Worm (Caenorhabditis elegans): ENCODE data around the gene him-8.

The him-8 gene

DNA sequence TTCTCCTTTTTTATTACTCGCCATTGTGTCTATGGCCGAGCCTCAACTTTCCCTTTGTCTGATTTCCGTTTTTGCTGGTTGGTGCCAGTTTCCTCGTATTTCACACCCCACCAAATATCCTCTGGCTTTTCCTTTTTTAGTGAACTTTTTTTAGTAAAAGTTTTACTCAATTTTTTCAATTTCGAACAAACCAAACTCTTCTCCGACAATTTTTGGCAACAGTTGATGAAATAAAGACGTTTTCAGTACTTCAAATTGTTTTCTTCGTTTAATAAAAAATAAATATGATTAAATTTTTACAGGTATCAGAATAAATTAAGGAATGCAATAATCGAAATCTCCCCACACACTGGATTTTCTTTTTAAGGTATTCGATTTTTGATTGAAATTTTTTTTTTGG is 40.6 kb upstream of the him-8 start, which contains the start of gene cal-4:
cal-4 (plus strand) TSS at position 301 of the 400 bp plus-strand sequence.
- TF ChIP-seq lin-14 (GFP tag; optimal IDR thresholded peaks at IDR 0.05) (peak; percentile 9), ceh-63 (GFP tag; optimal IDR thresholded peaks at IDR 0.05) (no peak)

DNA sequence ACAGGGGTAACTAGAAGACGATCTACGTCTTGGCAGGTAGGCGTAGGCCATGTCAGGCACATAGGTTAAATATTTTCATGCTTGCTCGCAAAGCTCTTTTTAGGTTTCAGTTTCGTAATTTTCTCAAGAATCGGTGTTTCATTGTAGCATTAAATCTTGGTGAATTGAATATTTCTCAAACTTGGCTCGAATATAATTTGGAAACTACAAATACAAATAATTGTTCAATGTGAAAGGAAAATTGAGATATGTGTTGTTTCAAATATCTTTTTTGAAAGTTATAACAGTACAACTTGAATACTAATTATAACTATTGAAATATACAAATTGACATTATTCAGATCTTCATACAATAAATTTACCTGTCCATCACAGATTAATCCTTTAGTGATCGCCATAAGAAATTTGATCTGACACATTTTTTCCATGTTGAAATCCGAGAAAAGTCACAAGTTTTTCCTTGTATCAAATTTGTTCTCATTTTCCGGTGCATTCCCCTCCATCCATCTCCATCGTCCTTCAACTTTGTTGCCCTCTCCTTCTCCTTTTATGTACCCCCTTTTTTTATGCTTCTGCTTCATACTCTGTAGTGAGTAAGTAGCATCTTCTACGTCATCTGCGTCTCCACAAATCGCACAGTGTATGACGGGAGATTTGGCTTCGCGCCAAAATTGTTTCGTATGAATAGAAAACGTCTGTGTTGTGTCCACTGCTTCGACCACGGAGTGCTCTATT is 37.4 kb upstream of the him-8 start, which contains the start of gene C02F4.5:
C02F4.5 (minus strand) TSS at position 51 of the 735 bp plus-strand sequence.
- no peak for TF ChIP-seq fos-1 (tag; optimal IDR thresholded peaks at IDR 0.05)
- peak; percentile 70 for TF ChIP-seq lin-14 (GFP tag; optimal IDR thresholded peaks at IDR 0.05)
- TF ChIP-seq swsn-7 (tag; optimal IDR thresholded peaks at IDR 0.05): peak; percentile 2
- no peak for TF ChIP-seq pag-3 (tag; optimal IDR thresholded peaks at IDR 0.05; ENCODE audit: borderline replicate concordance, insufficient read depth)
- no peak for TF ChIP-seq nhr-12 (tag; optimal IDR thresholded peaks at IDR 0.05)
- TF ChIP-seq unc-86 (tag; optimal IDR thresholded peaks at IDR 0.05): peak; percentile 25
- peak; percentile 6 for TF ChIP-seq nhr-47 (tag; optimal IDR thresholded peaks at IDR 0.05)
- no peak for TF ChIP-seq unc-30 (tag; optimal IDR thresholded peaks at IDR 0.05)
- peak; percentile 60 for TF ChIP-seq fkh-8 (tag; optimal IDR thresholded peaks at IDR 0.05)
- no peak for TF ChIP-seq efl-1 (optimal IDR thresholded peaks at IDR 0.05)
- TF ChIP-seq efl-1 (GFP tag; optimal IDR thresholded peaks at IDR 0.05 in 1 of 2): peak in 1 of 2 experiments; percentile 32
- TF ChIP-seq blmp-1 (tag; optimal IDR thresholded peaks at IDR 0.05): no peak
- no peak for TF ChIP-seq nhr-84 (tag; optimal IDR thresholded peaks at IDR 0.05)
- TF ChIP-seq hpl-2 (GFP tag; optimal IDR thresholded peaks at IDR 0.05): no peak
- peak; percentile 74 for TF ChIP-seq fkh-10 (GFP tag; optimal IDR thresholded peaks at IDR 0.05)
- TF ChIP-seq egl-27 (tag; optimal IDR thresholded peaks at IDR 0.05): no peak
- TF ChIP-seq nhr-71 (tag; optimal IDR thresholded peaks at IDR 0.05): peak; percentile 28
- no peak for TF ChIP-seq lin-13 (GFP tag; optimal IDR thresholded peaks at IDR 0.05)
- TF ChIP-seq sup-37 (GFP tag; optimal IDR thresholded peaks at IDR 0.05): no peak
- TF ChIP-seq efl-3 (GFP tag; optimal IDR thresholded peaks at IDR 0.05): no peak
- no peak for TF ChIP-seq mef-2 (tag; optimal IDR thresholded peaks at IDR 0.05)
- TF ChIP-seq nhr-77 (tag; optimal IDR thresholded peaks at IDR 0.05): no peak
- no peak for TF ChIP-seq egl-13 (tag; optimal IDR thresholded peaks at IDR 0.05)
- TF ChIP-seq lin-35 (GFP tag; optimal IDR thresholded peaks at IDR 0.05): peak in 1 of 2 experiments; percentile 5
- peak in 1 of 3 experiments; percentile 24 for TF ChIP-seq ceh-82 (tag; optimal IDR thresholded peaks at IDR 0.05)
- TF ChIP-seq ztf-4 (tag; optimal IDR thresholded peaks at IDR 0.05): no peak
- no peak for TF ChIP-seq aha-1 (tag; optimal IDR thresholded peaks at IDR 0.05)

DNA sequence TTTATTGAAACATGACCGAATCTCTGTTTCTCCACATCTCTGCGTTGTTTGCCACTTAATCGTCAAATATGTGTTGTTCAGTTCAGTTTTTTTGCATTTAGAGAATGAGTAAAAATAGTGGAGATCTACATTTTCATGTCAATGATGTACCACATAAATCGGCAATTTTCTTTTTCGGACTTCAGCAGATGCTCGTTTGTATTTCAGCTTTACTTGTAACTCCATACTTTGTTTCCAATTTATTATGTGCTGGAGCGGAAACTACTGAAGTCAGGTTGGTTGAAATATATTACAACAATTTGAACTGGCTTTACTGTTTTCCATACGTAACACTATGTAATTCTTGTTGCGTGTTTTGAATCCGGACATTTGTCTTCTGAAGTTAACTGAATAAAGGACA is 31.1 kb upstream of the him-8 start, which contains the start of gene T07G12.2:
T07G12.2 (plus strand) TSS at position 62 of the 400 bp plus-strand sequence.
- no peak for TF ChIP-seq sup-37 (GFP tag; optimal IDR thresholded peaks at IDR 0.05)
- TF ChIP-seq sox-4 (tag; optimal IDR thresholded peaks at IDR 0.05): no peak
- TF ChIP-seq nhr-11 (tag; optimal IDR thresholded peaks at IDR 0.05): no peak
- no peak for TF ChIP-seq ceh-82 (tag; optimal IDR thresholded peaks at IDR 0.05)
- TF ChIP-seq fkh-10 (GFP tag; optimal IDR thresholded peaks at IDR 0.05): no peak
- no peak for TF ChIP-seq nhr-76 (tag; optimal IDR thresholded peaks at IDR 0.05)
- TF ChIP-seq ceh-63 (GFP tag; optimal IDR thresholded peaks at IDR 0.05): no peak
- TF ChIP-seq lir-3 (tag; optimal IDR thresholded peaks at IDR 0.05; ENCODE audit: poor library complexity): no peak
- no peak for TF ChIP-seq unc-62 (GFP tag; optimal IDR thresholded peaks at IDR 0.05)
- no peak for TF ChIP-seq mep-1 (tag; optimal IDR thresholded peaks at IDR 0.05)
- no peak for TF ChIP-seq ets-5 (GFP tag; IDR thresholded peaks at IDR 0.05)
- no peak for TF ChIP-seq ama-1 (optimal IDR thresholded peaks at IDR 0.05)
- no peak for TF ChIP-seq C04F5.9 (tag; optimal IDR thresholded peaks at IDR 0.05)
- TF ChIP-seq nhr-12 (tag; optimal IDR thresholded peaks at IDR 0.05): no peak
- TF ChIP-seq dpl-1 (GFP tag; optimal IDR thresholded peaks at IDR 0.05): no peak
- no peak for TF ChIP-seq F16B12.6 (tag; optimal IDR thresholded peaks at IDR 0.05)
- TF ChIP-seq rnt-1 (tag; optimal IDR thresholded peaks at IDR 0.05): no peak
- no peak for TF ChIP-seq pax-3 (tag; optimal IDR thresholded peaks at IDR 0.05)
- TF ChIP-seq lin-14 (GFP tag; optimal IDR thresholded peaks at IDR 0.05): no peak
- TF ChIP-seq hpl-2 (GFP tag; optimal IDR thresholded peaks at IDR 0.05): no peak

All from whole organism, L1 larva.